Worm (Caenorhabditis elegans): ENCODE results near the gene nhr-20.

The nhr-20 gene

DNA sequence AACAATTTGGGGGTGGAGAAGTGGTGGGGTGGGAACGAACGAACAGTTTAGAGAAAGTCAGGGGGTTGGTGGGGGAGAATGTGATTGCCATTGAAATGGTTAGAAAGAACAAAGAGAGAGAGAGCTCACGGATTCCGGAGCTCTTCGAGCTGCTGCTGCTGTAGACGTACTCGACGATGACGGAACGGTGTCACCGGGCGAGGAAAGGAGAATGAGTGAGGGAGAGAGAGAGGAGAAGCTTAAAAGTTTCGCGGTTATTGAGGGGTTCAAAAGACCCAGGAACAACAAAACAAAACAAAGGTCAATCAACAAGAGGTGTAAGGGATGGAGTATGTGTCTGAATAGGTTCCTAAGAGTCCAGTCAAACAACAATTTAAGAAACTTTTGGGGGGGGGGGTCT lies 43.3 kb upstream of the nhr-20 start:
- TF ChIP-seq nhr-77 (tag; optimal IDR thresholded peaks at IDR 0.05) (no peak), egl-27 (tag; optimal IDR thresholded peaks at IDR 0.05) (no peak), mml-1 (tag; optimal IDR thresholded peaks at IDR 0.05) (no peak), tbx-2 (tag; optimal IDR thresholded peaks at IDR 0.05) (no peak), nhr-43 (tag; optimal IDR thresholded peaks at IDR 0.05; ENCODE audit: poor library complexity, severe bottlenecking) (no peak), nhr-12 (tag; optimal IDR thresholded peaks at IDR 0.05) (no peak), ceh-16 (tag; optimal IDR thresholded peaks at IDR 0.05) (no peak), nfya-1 (tag; optimal IDR thresholded peaks at IDR 0.05; ENCODE audit: insufficient read depth) (no peak), mdl-1 (tag; optimal IDR thresholded peaks at IDR 0.05) (no peak), nhr-76 (tag; optimal IDR thresholded peaks at IDR 0.05) (no peak), lsy-12 (tag; optimal IDR thresholded peaks at IDR 0.05) (no peak), hmg-11 (tag; optimal IDR thresholded peaks at IDR 0.05) (no peak), nhr-67 (tag; optimal IDR thresholded peaks at IDR 0.05) (no peak), nhr-11 (tag; optimal IDR thresholded peaks at IDR 0.05) (no peak), jun-1 (tag; optimal IDR thresholded peaks at IDR 0.05) (no peak), fkh-2 (tag; optimal IDR thresholded peaks at IDR 0.05) (no peak), sea-2 (GFP tag; optimal IDR thresholded peaks at IDR 0.05) (no peak), ztf-4 (tag; optimal IDR thresholded peaks at IDR 0.05) (no peak)

DNA sequence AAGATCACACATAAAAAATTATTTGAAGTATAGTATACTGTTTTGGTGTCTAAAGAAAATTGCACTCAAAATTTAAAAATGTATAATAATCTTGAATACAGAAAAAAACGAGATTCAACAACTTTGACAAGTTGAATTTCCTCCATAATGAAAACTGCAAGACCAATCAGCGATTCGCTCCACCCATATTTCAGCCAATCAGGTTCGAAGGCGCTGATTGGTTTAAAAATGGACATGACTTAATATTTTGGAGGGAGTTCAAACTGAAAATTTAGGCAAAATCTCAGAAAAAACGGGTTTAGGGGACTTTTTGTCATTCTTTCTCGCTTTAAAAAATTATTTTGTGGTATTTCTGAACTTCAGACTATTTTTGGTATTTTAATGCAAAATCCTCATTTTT lies 42.7 kb upstream of the nhr-20 start:
- no peak for TF ChIP-seq mdl-1 (tag; optimal IDR thresholded peaks at IDR 0.05)
- TF ChIP-seq elt-2 (tag; optimal IDR thresholded peaks at IDR 0.05): no peak
- TF ChIP-seq lin-15B (tag; optimal IDR thresholded peaks at IDR 0.05): peak; percentile 17
- TF ChIP-seq ceh-82 (tag; optimal IDR thresholded peaks at IDR 0.05): no peak
- TF ChIP-seq pha-4 (tag; optimal IDR thresholded peaks at IDR 0.05): no peak
- no peak for TF ChIP-seq fkh-2 (tag; optimal IDR thresholded peaks at IDR 0.05)
- TF ChIP-seq sea-2 (GFP tag; optimal IDR thresholded peaks at IDR 0.05): no peak
- TF ChIP-seq nhr-43 (tag; optimal IDR thresholded peaks at IDR 0.05; ENCODE audit: poor library complexity, severe bottlenecking): no peak
- peak; percentile 98 for TF ChIP-seq nfya-1 (tag; optimal IDR thresholded peaks at IDR 0.05; ENCODE audit: insufficient read depth)
- TF ChIP-seq nhr-25 (tag; optimal IDR thresholded peaks at IDR 0.05): no peak
- TF ChIP-seq nhr-76 (tag; optimal IDR thresholded peaks at IDR 0.05): no peak
- TF ChIP-seq jun-1 (tag; optimal IDR thresholded peaks at IDR 0.05): no peak
- no peak for TF ChIP-seq nhr-67 (tag; optimal IDR thresholded peaks at IDR 0.05)

DNA sequence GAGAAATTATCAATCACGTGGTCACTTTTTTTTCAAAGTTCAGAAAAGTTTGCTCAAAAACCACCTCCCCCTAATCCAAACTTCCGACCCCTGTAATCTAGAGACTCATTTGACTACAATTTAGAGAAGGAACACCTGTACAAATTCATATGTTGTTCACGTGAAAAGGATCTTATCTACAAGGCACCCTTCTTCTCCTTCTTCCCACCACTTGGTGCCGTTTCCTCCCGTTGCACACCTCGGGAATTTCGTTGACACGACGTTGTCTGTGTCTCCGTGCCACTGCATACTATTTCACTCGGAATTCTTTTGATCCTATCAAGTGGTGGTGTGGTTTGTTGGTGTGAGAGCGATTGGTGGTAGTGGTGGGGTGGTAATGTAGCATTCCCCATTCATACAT lies 41.5 kb upstream of the nhr-20 start:
- TF ChIP-seq ceh-28 (tag; optimal IDR thresholded peaks at IDR 0.05) (no peak), mml-1 (tag; optimal IDR thresholded peaks at IDR 0.05) (peak; percentile 27)

DNA sequence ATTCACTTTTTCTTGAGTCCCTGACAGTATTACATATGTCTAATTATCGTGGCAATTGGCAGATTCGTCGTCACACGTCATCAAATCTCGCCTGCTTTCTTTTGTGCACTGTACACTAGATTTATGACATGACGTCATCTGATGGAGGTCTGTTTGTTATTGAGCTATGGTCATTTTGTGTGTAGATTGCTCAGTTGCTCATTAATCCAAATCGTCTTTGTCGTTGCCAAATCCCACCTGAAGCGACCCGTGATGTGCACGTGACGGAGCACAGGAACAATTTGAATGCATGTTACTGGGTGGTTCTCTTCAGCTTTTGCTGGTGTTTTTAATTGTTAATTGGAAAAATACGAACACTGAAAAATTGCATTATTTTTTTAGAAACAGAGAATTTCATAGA lies 39.8 kb upstream of the nhr-20 start:
- TF ChIP-seq eor-1 (tag; optimal IDR thresholded peaks at IDR 0.05) (no peak), mml-1 (tag; optimal IDR thresholded peaks at IDR 0.05) (peak; percentile 43)

DNA sequence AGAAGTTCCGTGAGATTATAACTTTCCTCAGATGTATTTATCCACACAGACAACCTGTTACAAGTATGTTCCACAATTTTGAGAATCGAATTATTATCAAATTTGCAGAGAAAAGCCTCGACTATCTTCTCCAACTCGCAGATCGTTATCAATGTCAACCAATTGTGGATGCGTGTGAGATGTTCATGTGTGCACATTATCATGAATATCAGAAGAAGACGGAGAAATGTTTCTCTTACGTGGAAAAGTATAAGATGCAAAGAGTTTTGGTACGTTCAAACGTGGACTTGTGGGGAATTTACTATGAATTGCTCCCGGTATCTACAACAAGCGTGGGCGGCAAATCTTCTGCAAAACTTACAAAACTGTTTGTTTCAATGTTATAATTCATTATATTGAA lies 38.0 kb upstream of the nhr-20 start:
- TF ChIP-seq ztf-11 (tag; optimal IDR thresholded peaks at IDR 0.05) (no peak), eor-1 (tag; optimal IDR thresholded peaks at IDR 0.05) (no peak), nfya-1 (tag; optimal IDR thresholded peaks at IDR 0.05; ENCODE audit: insufficient read depth) (no peak), lin-39 (tag; optimal IDR thresholded peaks at IDR 0.05) (no peak), ceh-16 (tag; optimal IDR thresholded peaks at IDR 0.05) (no peak), skn-1 (tag; optimal IDR thresholded peaks at IDR 0.05) (no peak), hmg-11 (tag; optimal IDR thresholded peaks at IDR 0.05) (no peak), mdl-1 (tag; optimal IDR thresholded peaks at IDR 0.05) (no peak), nhr-76 (tag; optimal IDR thresholded peaks at IDR 0.05) (no peak), elt-2 (tag; optimal IDR thresholded peaks at IDR 0.05) (no peak), unc-39 (tag; optimal IDR thresholded peaks at IDR 0.05) (no peak), nhr-67 (tag; optimal IDR thresholded peaks at IDR 0.05) (no peak), ceh-9 (tag; optimal IDR thresholded peaks at IDR 0.05) (no peak)

DNA sequence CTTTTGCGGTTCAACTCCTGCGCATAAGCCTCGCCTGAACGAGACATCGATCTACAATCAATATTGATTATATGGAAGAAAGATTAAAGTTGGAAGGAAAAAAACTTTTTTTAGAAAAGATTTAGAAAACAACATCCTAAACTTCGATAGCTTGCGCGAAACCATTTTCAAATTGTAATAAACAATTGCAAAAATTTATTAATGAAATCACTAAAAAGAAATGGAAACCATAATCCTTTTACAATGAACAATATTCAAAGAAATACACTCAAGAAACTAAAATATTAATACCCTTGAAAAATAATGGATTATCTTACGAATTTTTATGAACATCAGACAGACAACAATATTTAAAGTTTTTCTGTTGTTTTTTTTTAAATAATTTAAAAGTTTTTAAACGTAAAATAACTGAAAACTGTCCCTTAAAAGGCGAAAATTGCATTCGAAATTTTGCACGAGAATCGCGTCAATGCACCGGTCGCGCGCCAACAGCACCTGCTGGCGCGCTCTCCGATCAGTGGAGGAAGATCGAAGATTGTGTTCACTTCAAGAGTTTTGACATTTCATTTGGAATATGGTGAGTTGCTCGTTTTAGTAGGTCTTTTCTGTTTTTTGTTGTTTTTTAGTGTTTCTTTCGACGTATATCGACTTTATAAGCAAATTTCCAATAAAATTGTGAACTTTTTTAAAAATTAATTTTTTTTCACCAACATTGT lies 36.4 kb upstream of the nhr-20 start, which contains the start of the genes sftb-1 and R10E4.1:
TSS of gene sftb-1 (minus strand) at position 51 of the 716 bp plus-strand sequence.
TSS of gene R10E4.1 (plus strand) at position 524 of the 716 bp plus-strand sequence.
- TF ChIP-seq tbx-2 (tag; optimal IDR thresholded peaks at IDR 0.05) (peak; percentile 23), nhr-23 (tag; optimal IDR thresholded peaks at IDR 0.05) (peak; percentile 71), elt-2 (tag; optimal IDR thresholded peaks at IDR 0.05) (peak; percentile 30), pha-4 (tag; optimal IDR thresholded peaks at IDR 0.05) (peak; percentile 69), unc-39 (tag; optimal IDR thresholded peaks at IDR 0.05) (no peak), R02D3.7 (tag; optimal IDR thresholded peaks at IDR 0.05) (peak; percentile 58), snpc-4 (tag; optimal IDR thresholded peaks at IDR 0.05) (peak; percentile 81), nfya-1 (tag; optimal IDR thresholded peaks at IDR 0.05; ENCODE audit: insufficient read depth) (peak; percentile 82), daf-12 (tag; optimal IDR thresholded peaks at IDR 0.05) (no peak), ceh-16 (tag; optimal IDR thresholded peaks at IDR 0.05) (no peak), lin-15B (tag; optimal IDR thresholded peaks at IDR 0.05) (peak; percentile 75), lin-39 (tag; optimal IDR thresholded peaks at IDR 0.05) (peak; percentile 77), hmg-11 (tag; optimal IDR thresholded peaks at IDR 0.05) (peak; percentile 41), nhr-43 (tag; optimal IDR thresholded peaks at IDR 0.05; ENCODE audit: poor library complexity, severe bottlenecking) (peak; percentile 30), pqm-1 (tag; optimal IDR thresholded peaks at IDR 0.05) (peak; percentile 3), jun-1 (tag; optimal IDR thresholded peaks at IDR 0.05) (peak; percentile 37), ZK546.5 (tag; optimal IDR thresholded peaks at IDR 0.05) (no peak), ceh-28 (tag; optimal IDR thresholded peaks at IDR 0.05) (peak; percentile 22), nhr-25 (tag; optimal IDR thresholded peaks at IDR 0.05) (peak; percentile 68)

Data from whole organism, L3 larva.